Fruit fly (Drosophila melanogaster) whole organism, prepupa: ENCODE data around the gene CG33268.

Experiments used
- CG10669 ChIP-seq: fragments of 200-800 bp; sonication (Bioruptor generic); optimal IDR thresholded peaks from 3 replicates; lab custom pipeline; 2018; ENCODE audit warnings: missing biosample characterization, mild to moderate bottlenecking, missing genetic modification characterization, moderate library complexity
- CG11294 ChIP-seq: fragments of 200-800 bp; sonication (Bioruptor generic); IDR thresholded peaks from 2 replicates; pipeline ENCODE4 v1.3.6; 2022; ENCODE audit warnings: missing biosample characterization, missing genetic modification characterization
- CG11902 ChIP-seq: fragments of 200-800 bp; sonication (Bioruptor generic); optimal IDR thresholded peaks from 3 replicates; lab custom pipeline; 2016; ENCODE audit warnings: missing biosample characterization, missing genetic modification characterization
- CG15336 ChIP-seq: fragments of 200-800 bp; sonication (Bioruptor generic); IDR thresholded peaks from 2 replicates; pipeline ENCODE4 v1.3.6; 2022; ENCODE audit warnings: missing biosample characterization, missing genetic modification characterization
- CG1621 ChIP-seq: fragments of 200-800 bp; sonication (Bioruptor generic); optimal IDR thresholded peaks from 3 replicates; lab custom pipeline; 2018; ENCODE audit warnings: missing biosample characterization, mild to moderate bottlenecking, missing genetic modification characterization
- CG16779 ChIP-seq: fragments of 200-800 bp; sonication (Bioruptor generic); optimal IDR thresholded peaks from 3 replicates; lab custom pipeline; 2017; ENCODE audit warnings: missing biosample characterization, mild to moderate bottlenecking, missing genetic modification characterization
- CG3032 ChIP-seq: fragments of 200-800 bp; optimal IDR thresholded peaks from 2 replicates; lab custom pipeline; 2019; ENCODE audit warnings: missing biosample characterization, mild to moderate bottlenecking, missing genetic modification characterization, moderate library complexity
- CG3919 ChIP-seq: fragments of 200-800 bp; sonication (Bioruptor generic); optimal IDR thresholded peaks from 3 replicates; lab custom pipeline; 2016; ENCODE audit warnings: missing biosample characterization, missing genetic modification characterization
- CG4318 ChIP-seq: fragments of 200-800 bp; sonication (Bioruptor generic); optimal IDR thresholded peaks from 3 replicates; lab custom pipeline; 2017; ENCODE audit warnings: missing biosample characterization, mild to moderate bottlenecking, missing genetic modification characterization
- CG6163 ChIP-seq: fragments of 200-800 bp; sonication (Bioruptor generic); IDR thresholded peaks from 3 replicates; pipeline ENCODE4 v1.3.6; 2022; ENCODE audit warnings: missing biosample characterization, missing genetic modification characterization
- CG6792 ChIP-seq: fragments of 200-800 bp; sonication (Bioruptor generic); optimal IDR thresholded peaks from 3 replicates; lab custom pipeline; 2016; ENCODE audit warnings: missing biosample characterization, missing genetic modification characterization
- CG8319 ChIP-seq: fragments of 200-800 bp; sonication (Bioruptor generic); optimal IDR thresholded peaks from 3 replicates; lab custom pipeline; 2016; ENCODE audit warnings: missing biosample characterization, missing genetic modification characterization
- CG9139 ChIP-seq: fragments of 200-800 bp; sonication (Bioruptor generic); optimal IDR thresholded peaks from 3 replicates; lab custom pipeline; 2017; ENCODE audit warnings: missing biosample characterization, mild to moderate bottlenecking, missing genetic modification characterization
- Eip78C ChIP-seq: fragments of 200-800 bp; sonication (Bioruptor generic); peaks from one replicate; lab custom pipeline; 2016; ENCODE audit warnings: missing biosample characterization, missing genetic modification characterization
- Eip93F ChIP-seq: fragments of 200-800 bp; sonication (Bioruptor generic); optimal IDR thresholded peaks from 2 replicates; lab custom pipeline; 2016; ENCODE audit warnings: missing biosample characterization, mild to moderate bottlenecking, missing genetic modification characterization
- Ets96B ChIP-seq: fragments of 200-800 bp; optimal IDR thresholded peaks from 2 replicates; lab custom pipeline; 2019; ENCODE audit warnings: missing biosample characterization, mild to moderate bottlenecking, missing genetic modification characterization, moderate library complexity
- Gug ChIP-seq: fragments of 200-800 bp; sonication (Bioruptor generic); IDR thresholded peaks from 2 replicates; pipeline ENCODE4 v1.3.6; 2022; ENCODE audit warnings: missing biosample characterization, missing genetic modification characterization
- Hr38 ChIP-seq: sonication (Bioruptor generic); optimal IDR thresholded peaks from 2 replicates; lab custom pipeline; 2016; ENCODE audit warnings: missing biosample characterization, missing genetic modification characterization
- Lpt ChIP-seq: fragments of 200-800 bp; sonication (Bioruptor generic); optimal IDR thresholded peaks from 3 replicates; lab custom pipeline; 2016; ENCODE audit warnings: missing biosample characterization, missing genetic modification characterization
- Met ChIP-seq: fragments of 200-800 bp; sonication (Bioruptor generic); optimal IDR thresholded peaks from 3 replicates; lab custom pipeline; 2016; ENCODE audit warnings: missing biosample characterization, missing genetic modification characterization
- OdsH ChIP-seq: fragments of 200-800 bp; sonication (Bioruptor generic); optimal IDR thresholded peaks from 3 replicates; lab custom pipeline; 2016; ENCODE audit warnings: missing biosample characterization, missing genetic modification characterization
- Smox ChIP-seq: fragments of 200-800 bp; sonication (Bioruptor generic); optimal IDR thresholded peaks from 3 replicates; lab custom pipeline; 2016; ENCODE audit warnings: missing biosample characterization, missing genetic modification characterization
- Sox14 ChIP-seq: fragments of 200-800 bp; sonication (Bioruptor generic); optimal IDR thresholded peaks from 3 replicates; lab custom pipeline; 2016; ENCODE audit warnings: missing biosample characterization, missing genetic modification characterization
- acj6 ChIP-seq: fragments of 200-800 bp; sonication (Bioruptor generic); optimal IDR thresholded peaks from 3 replicates; lab custom pipeline; 2016; ENCODE audit warnings: missing biosample characterization, missing genetic modification characterization
- dac ChIP-seq: fragments of 200-800 bp; sonication (Bioruptor generic); optimal IDR thresholded peaks from 2 replicates; lab custom pipeline; 2017; ENCODE audit warnings: missing biosample characterization, mild to moderate bottlenecking, missing genetic modification characterization
- dsx ChIP-seq: fragments of 200-800 bp; optimal IDR thresholded peaks from 3 replicates; lab custom pipeline; 2019; ENCODE audit warnings: missing biosample characterization, mild to moderate bottlenecking, missing genetic modification characterization, moderate library complexity; ENCODE audit not compliant: poor library complexity, severe bottlenecking
- eg ChIP-seq: fragments of 200-800 bp; sonication (Bioruptor generic); IDR thresholded peaks from 3 replicates; pipeline ENCODE4 v1.3.6; 2022; ENCODE audit warnings: missing biosample characterization, missing genetic modification characterization
- fd85E ChIP-seq: fragments of 200-800 bp; sonication (Bioruptor generic); optimal IDR thresholded peaks from 3 replicates; lab custom pipeline; 2016; ENCODE audit warnings: missing biosample characterization, missing genetic modification characterization
- fkh ChIP-seq: fragments of 200-800 bp; sonication (Bioruptor generic); optimal IDR thresholded peaks from 3 replicates; lab custom pipeline; 2017; ENCODE audit warnings: missing biosample characterization, mild to moderate bottlenecking, missing genetic modification characterization, moderate library complexity
- spab ChIP-seq: fragments of 200-800 bp; sonication (Bioruptor generic); optimal IDR thresholded peaks from 2 replicates; lab custom pipeline; 2017; ENCODE audit warnings: missing biosample characterization, mild to moderate bottlenecking, missing genetic modification characterization, missing genetic modification reagents
- ss ChIP-seq, 2 experiments: fragments of 200-800 bp; sonication (Bioruptor generic); optimal IDR thresholded peaks; 2 replicates in 1 of 2; 3 replicates in 1 of 2; lab custom pipeline; 2017 to 2018; ENCODE audit warnings: mild to moderate bottlenecking in 2 of 2, missing biosample characterization in 2 of 2, missing genetic modification characterization in 2 of 2, moderate library complexity in 1 of 2
- svp ChIP-seq: fragments of 200-800 bp; sonication (Bioruptor generic); peaks from one replicate; lab custom pipeline; 2016; ENCODE audit warnings: missing biosample characterization, missing genetic modification characterization
- topi ChIP-seq: fragments of 200-800 bp; sonication (Bioruptor generic); optimal IDR thresholded peaks from 3 replicates; lab custom pipeline; 2016; ENCODE audit warnings: missing biosample characterization, missing genetic modification characterization

Gene CG33268

dm6 chr3L:11623245-11623883 is 32.3 kb upstream of the CG33268 start (continued):
- TF ChIP-seq OdsH (GFP tag; lab: Kevin White, UChicago) (no peak), CG3919 (GFP tag; lab: Kevin White, UChicago) (no peak), Met (GFP tag; lab: Kevin White, UChicago) (no peak), eg (no peak), Ets96B (no peak), CG3032 (tag; lab: Kevin White, UChicago) (no peak), dsx (GFP tag; lab: Kevin White, UChicago) (peak; percentile 35), Hr38 (no peak), CG4318 (GFP tag; lab: Kevin White, UChicago) (no peak)

- no peak for TF ChIP-seq CG6163 (GFP tag; lab: Robert Waterston, UW)
- no peak for TF ChIP-seq CG8319 (GFP tag; lab: Kevin White, UChicago)
- TF ChIP-seq CG6792 (GFP tag; lab: Kevin White, UChicago), result no peak
- no peak for TF ChIP-seq CG3032 (tag; lab: Kevin White, UChicago)
- no peak for TF ChIP-seq CG16779 (tag; lab: Kevin White, UChicago)
- no peak for TF ChIP-seq Met (GFP tag; lab: Kevin White, UChicago)
- no peak for TF ChIP-seq Eip93F (GFP tag; lab: Kevin White, UChicago)
- TF ChIP-seq Smox (GFP tag; lab: Kevin White, UChicago), result no peak
- no peak for TF ChIP-seq CG10669 (GFP tag; lab: Kevin White, UChicago)
- no peak for TF ChIP-seq Gug (GFP tag; lab: Robert Waterston, UW)
- no peak for TF ChIP-seq dac (GFP tag; lab: Kevin White, UChicago)
Measured at dm6 chr3L:11622750-11623149, 31.7 kb upstream of the CG33268 start.

dm6 chr3L:11620001-11620400 is 29.0 kb upstream of the CG33268 start, which contains the start of gene Muc68Ca:
Muc68Ca (minus strand) TSS chr3L:11620101.
- TF ChIP-seq CG9139 (GFP tag; lab: Kevin White, UChicago), result no peak
- no peak for TF ChIP-seq topi (GFP tag; lab: Kevin White, UChicago)
- TF ChIP-seq fd85E (GFP tag; lab: Kevin White, UChicago), result no peak

dm6 chr3L:11609835-11610234 is 18.8 kb upstream of the CG33268 start, which contains the start of gene CG42832:
CG42832 (plus strand) TSS chr3L:11610135.
- peak; percentile 5 for TF ChIP-seq fkh (GFP tag; lab: Kevin White, UChicago)
- no peak for TF ChIP-seq CG16779 (tag; lab: Kevin White, UChicago)
- TF ChIP-seq fd85E (GFP tag; lab: Kevin White, UChicago), result no peak

- TF ChIP-seq Sox14 (GFP tag; lab: Kevin White, UChicago) (peak; percentile 9), acj6 (no peak), ss (GFP tag; optimal IDR thresholded peaks at IDR 0.05; lab: Kevin White, UChicago) (peak in 1 of 2 experiments; percentile 38), Lpt (GFP tag; lab: Kevin White, UChicago) (no peak), eg (no peak), CG1621 (peak; percentile 99), CG11294 (GFP tag; lab: Robert Waterston, UW) (no peak), fd85E (GFP tag; lab: Kevin White, UChicago) (no peak), CG11902 (no peak), spab (GFP tag; lab: Kevin White, UChicago) (no peak), CG15336 (GFP tag; lab: Robert Waterston, UW) (0 out of 2 replicates have a peak, but pooled peaks have one; percentile 44), Eip78C (GFP tag; lab: Kevin White, UChicago) (peak; percentile 71), svp (GFP tag; lab: Kevin White, UChicago) (no peak)
Measured at dm6 chr3L:11609153-11609809, 18.2 kb upstream of the CG33268 start, which contains the start of gene Duba. Duba (minus strand) TSS chr3L:11609465.
